Worm (Caenorhabditis elegans) whole organism, young adult: Measurements from ENCODE around the gene C50F7.9.

ENCODE experiments used
- dpl-1 ChIP-seq: fragments of 150-350 bp; optimal IDR thresholded peaks from 2 replicates; lab custom pipeline; 2014; ENCODE audit warnings: missing biosample characterization, missing genetic modification reagents, missing genetic modification characterization
- hmg-1.2 ChIP-seq: fragments of 200-800 bp; sonication (Bioruptor generic); IDR thresholded peaks from 2 replicates; pipeline ENCODE4 v1.3.6; 2022; ENCODE audit warnings: missing genetic modification reagents, missing genetic modification characterization, missing compliant biosample characterization
- mes-4 ChIP-seq: sonication (generic microtip); optimal IDR thresholded peaks from 2 replicates; lab custom pipeline; 2016; ENCODE audit warnings: missing genotype, missing genetic modification characterization, missing compliant biosample characterization
- nfya-1 ChIP-seq: sonication (generic microtip); optimal IDR thresholded peaks from 2 replicates; lab custom pipeline; 2017; ENCODE audit warnings: antibody characterized with exemption, missing compliant biosample characterization, missing genetic modification characterization, borderline replicate concordance; ENCODE audit not compliant: insufficient read depth
- rcor-1 ChIP-seq: fragments of 200-800 bp; sonication (Bioruptor generic); IDR thresholded peaks from 2 replicates; pipeline ENCODE4 v1.3.6; 2022; ENCODE audit warnings: missing genetic modification reagents, missing genetic modification characterization, missing compliant biosample characterization
- repo-1 ChIP-seq: sonication (generic microtip); optimal IDR thresholded peaks from 2 replicates; lab custom pipeline; 2017; ENCODE audit warnings: mild to moderate bottlenecking, missing genetic modification characterization, missing compliant biosample characterization
- sdz-38 ChIP-seq: sonication (generic microtip); optimal IDR thresholded peaks from 2 replicates; lab custom pipeline; 2016; ENCODE audit warnings: missing genotype, missing genetic modification characterization, missing compliant biosample characterization
- sea-2 ChIP-seq: fragments of 200-800 bp; sonication (Bioruptor generic); IDR thresholded peaks from 2 replicates; pipeline ENCODE4 v1.3.6; 2022; ENCODE audit warnings: missing genetic modification characterization, missing compliant biosample characterization

DNA sequence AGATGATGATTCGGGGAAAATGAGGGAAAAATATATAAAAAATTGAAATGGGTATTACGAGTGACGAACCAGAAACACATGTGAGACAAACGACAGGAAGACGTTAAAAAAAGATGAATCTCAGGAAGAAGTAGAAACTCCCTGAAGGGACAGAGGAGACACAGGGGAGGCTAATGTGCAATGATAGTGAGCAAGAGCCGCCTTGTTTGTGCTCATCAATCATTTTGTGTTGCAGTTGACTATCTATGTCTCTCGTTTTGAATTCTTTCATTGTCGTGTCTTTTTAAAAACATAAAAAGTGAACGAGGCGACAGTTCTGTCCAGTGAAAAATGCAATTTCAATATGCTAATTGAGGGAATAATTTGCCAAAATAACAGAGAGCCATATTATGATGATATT is 6.9 kb downstream of the C50F7.9 start:
- no peak for TF ChIP-seq repo-1 (tag; lab: Kevin White, UChicago)
- no peak for TF ChIP-seq mes-4 (tag; lab: Kevin White, UChicago)
- no peak for TF ChIP-seq hmg-1.2 (GFP tag; lab: Robert Waterston, UW)
- no peak for TF ChIP-seq rcor-1 (GFP tag; lab: Robert Waterston, UW)
- TF ChIP-seq sdz-38 (tag; lab: Kevin White, UChicago): no peak
- no peak for TF ChIP-seq nfya-1 (tag; lab: Kevin White, UChicago)
- no peak for TF ChIP-seq sea-2 (GFP tag; lab: Robert Waterston, UW)
- no peak for TF ChIP-seq dpl-1 (GFP tag; lab: Kevin White, UChicago)
